Fruit fly (Drosophila melanogaster): ENCODE data around the gene Tollo.

DNA sequence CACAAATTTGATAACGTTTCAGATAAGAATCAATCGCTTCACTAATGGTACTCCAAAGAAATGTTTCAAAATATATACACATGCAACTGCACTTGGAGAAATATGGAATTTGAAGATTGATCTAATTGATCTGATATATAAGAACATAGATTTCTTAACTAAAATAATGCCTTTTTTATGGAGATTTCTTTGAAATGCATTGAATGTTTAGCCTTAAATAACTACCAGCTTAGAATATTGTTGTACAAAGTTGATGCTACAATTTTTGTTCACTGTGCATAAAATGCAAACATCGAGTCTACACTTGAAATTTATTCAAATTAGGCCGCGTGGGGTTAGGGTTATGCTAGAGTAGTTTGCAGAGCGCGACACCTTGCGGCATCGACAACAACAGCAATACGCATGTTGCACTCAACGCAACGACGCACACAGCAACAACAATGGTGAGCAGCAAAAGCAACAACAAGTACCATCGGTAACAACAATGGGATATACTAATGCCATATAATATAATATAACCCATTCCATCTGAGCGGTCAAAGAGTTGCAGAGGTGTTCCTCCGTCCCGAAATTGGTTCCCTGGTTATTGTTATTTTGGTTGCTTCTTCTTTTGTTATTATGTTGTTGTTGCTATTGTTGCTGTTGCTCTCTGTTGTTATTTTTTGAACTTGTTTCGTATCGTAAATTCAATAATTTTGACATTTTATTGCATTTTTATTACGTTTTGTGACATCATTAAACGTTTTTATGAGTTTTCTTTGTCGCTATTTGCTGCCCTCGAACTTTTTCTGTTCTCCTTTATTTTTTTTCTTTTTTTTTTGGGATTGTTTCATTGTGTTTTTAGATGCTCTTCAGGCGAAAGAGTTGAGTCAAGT is 36.0 kb upstream of the Tollo start:
- no peak for TF ChIP-seq Hr78 (GFP tag; optimal IDR thresholded peaks at IDR 0.05)
- no peak for TF ChIP-seq psq (GFP tag; optimal IDR thresholded peaks at IDR 0.05)
- no peak for TF ChIP-seq h (GFP tag; optimal IDR thresholded peaks at IDR 0.05)
- no peak for TF ChIP-seq CG9705 (GFP tag; optimal IDR thresholded peaks at IDR 0.05)
- no peak for TF ChIP-seq OdsH (GFP tag; optimal IDR thresholded peaks at IDR 0.05)
- no peak for TF ChIP-seq brk (GFP tag; optimal IDR thresholded peaks at IDR 0.05)
- TF ChIP-seq Sp1 (GFP tag; optimal IDR thresholded peaks at IDR 0.05): no peak

Data from whole organism, wandering third instar larva.